Worm (Caenorhabditis elegans) whole organism, L4 larva: ENCODE data around the gene H03E18.1.

Experiments
- F49E8.2 ChIP-seq: sonication (generic microtip); optimal IDR thresholded peaks from 2 replicates; lab custom pipeline; 2016; ENCODE audit warnings: missing compliant biosample characterization, mild to moderate bottlenecking, missing genetic modification characterization, borderline replicate concordance
- fos-1 ChIP-seq: fragments of 150-350 bp; optimal IDR thresholded peaks from 2 replicates; lab custom pipeline; 2014; ENCODE audit warnings: missing biosample characterization, missing genetic modification characterization
- lin-13 ChIP-seq: fragments of 150-350 bp; optimal IDR thresholded peaks from 2 replicates; lab custom pipeline; 2014; ENCODE audit warnings: missing biosample characterization, missing genetic modification reagents, missing genetic modification characterization
- lsy-2 ChIP-seq, 2 experiments: fragments of 150-350 bp in 1 of 2; sonication (generic microtip) in 1 of 2; optimal IDR thresholded peaks; 2 replicates each; lab custom pipeline; 2014 to 2017; ENCODE audit warnings: missing biosample characterization in 2 of 2, missing genetic modification characterization in 2 of 2
- nhr-10 ChIP-seq: fragments of 150-350 bp; optimal IDR thresholded peaks from 2 replicates; lab custom pipeline; 2014; ENCODE audit warnings: missing biosample characterization, missing genetic modification characterization
- nhr-77 ChIP-seq: fragments of 150-350 bp; optimal IDR thresholded peaks from 2 replicates; lab custom pipeline; 2014; ENCODE audit warnings: missing biosample characterization, missing genetic modification characterization

ce11 chrX:8489415-8489814 lies 18.3 kb upstream of the H03E18.1 start:
- TF ChIP-seq fos-1 (tag; lab: Kevin White, UChicago) (no peak), nhr-10 (tag; lab: Kevin White, UChicago) (no peak), lin-13 (GFP tag; lab: Kevin White, UChicago) (no peak), nhr-77 (tag; lab: Kevin White, UChicago) (no peak), lsy-2 (tag; optimal IDR thresholded peaks at IDR 0.05; lab: Kevin White, UChicago) (no peak), F49E8.2 (no peak)
